Fruit fly (Drosophila melanogaster) whole organism, embryonic: ENCODE results near the gene Rchy1.

Experiments
- Atf6 ChIP-seq: fragments of 200-800 bp; sonication (Bioruptor generic); IDR thresholded peaks from 2 replicates; pipeline ENCODE4 v1.3.6; 2022; ENCODE audit warnings: missing biosample characterization, missing genetic modification characterization
- CG10543 ChIP-seq: fragments of 200-800 bp; sonication (Bioruptor generic); optimal IDR thresholded peaks from 3 replicates; lab custom pipeline; 2017; ENCODE audit warnings: missing biosample characterization, mild to moderate bottlenecking, missing genetic modification characterization, moderate library complexity
- CG11398 ChIP-seq: fragments of 200-800 bp; sonication (Bioruptor generic); optimal IDR thresholded peaks from 2 replicates; lab custom pipeline; 2016; ENCODE audit warnings: missing biosample characterization, missing genetic modification characterization
- CG12071 ChIP-seq: fragments of 200-800 bp; sonication (Bioruptor generic); optimal IDR thresholded peaks from 3 replicates; lab custom pipeline; 2018; ENCODE audit warnings: missing biosample characterization, mild to moderate bottlenecking, missing genetic modification characterization
- CG12391 ChIP-seq: fragments of 200-800 bp; sonication (Bioruptor generic); optimal IDR thresholded peaks from 3 replicates; lab custom pipeline; 2018; ENCODE audit warnings: missing biosample characterization, mild to moderate bottlenecking, missing genetic modification characterization, moderate library complexity
- CG13624 ChIP-seq: fragments of 200-800 bp; sonication (Bioruptor generic); optimal IDR thresholded peaks from 2 replicates; lab custom pipeline; 2016; ENCODE audit warnings: missing biosample characterization, missing genetic modification characterization
- CG14014 ChIP-seq: fragments of 200-800 bp; sonication (Bioruptor generic); IDR thresholded peaks from 2 replicates; pipeline ENCODE4 v1.3.6; 2022; ENCODE audit warnings: missing biosample characterization, missing genetic modification characterization
- CG14441 ChIP-seq: fragments of 200-800 bp; sonication (Bioruptor generic); IDR thresholded peaks from 2 replicates; pipeline ENCODE4 v1.3.6; 2022; ENCODE audit warnings: missing biosample characterization, missing genetic modification characterization
- CG15011 ChIP-seq: fragments of 200-800 bp; sonication (Bioruptor generic); optimal IDR thresholded peaks from 3 replicates; lab custom pipeline; 2018; ENCODE audit warnings: missing biosample characterization, mild to moderate bottlenecking, missing genetic modification characterization
- CG17359 ChIP-seq: fragments of 200-800 bp; sonication (Bioruptor generic); optimal IDR thresholded peaks from 3 replicates; lab custom pipeline; 2018; ENCODE audit warnings: missing biosample characterization, mild to moderate bottlenecking, missing genetic modification characterization, moderate library complexity
- CG18476 ChIP-seq: fragments of 200-800 bp; sonication (Bioruptor generic); optimal IDR thresholded peaks from 2 replicates; lab custom pipeline; 2016; ENCODE audit warnings: missing biosample characterization, mild to moderate bottlenecking, missing genetic modification characterization
- CG18764 ChIP-seq: fragments of 200-800 bp; sonication (Bioruptor generic); optimal IDR thresholded peaks from 3 replicates; lab custom pipeline; 2016; ENCODE audit warnings: missing biosample characterization, missing genetic modification characterization
- CG2120 ChIP-seq: fragments of 200-800 bp; sonication (Bioruptor generic); optimal IDR thresholded peaks from 3 replicates; lab custom pipeline; 2016; ENCODE audit warnings: missing biosample characterization, missing genetic modification characterization
- CG3407 ChIP-seq: fragments of 200-800 bp; sonication (Bioruptor generic); optimal IDR thresholded peaks from 2 replicates; lab custom pipeline; 2018; ENCODE audit warnings: missing biosample characterization, mild to moderate bottlenecking, missing genetic modification characterization
- CG34224 ChIP-seq: fragments of 200-800 bp; sonication (Bioruptor generic); IDR thresholded peaks from 3 replicates; pipeline ENCODE4 v1.3.6; 2022; ENCODE audit warnings: missing biosample characterization, missing genetic modification characterization; ENCODE audit not compliant: partially characterized antibody
- CG3838 ChIP-seq: fragments of 200-800 bp; sonication (Bioruptor generic); optimal IDR thresholded peaks from 3 replicates; lab custom pipeline; 2016; ENCODE audit warnings: missing biosample characterization, missing genetic modification characterization
- CG7987 ChIP-seq: fragments of 200-800 bp; sonication (Bioruptor generic); optimal IDR thresholded peaks from 2 replicates; lab custom pipeline; 2018; ENCODE audit warnings: missing biosample characterization, mild to moderate bottlenecking, missing genetic modification characterization, moderate library complexity
- CG8089 ChIP-seq: fragments of 200-800 bp; sonication (Bioruptor generic); optimal IDR thresholded peaks from 3 replicates; lab custom pipeline; 2016; ENCODE audit warnings: missing biosample characterization, missing genetic modification characterization
- CG8944 ChIP-seq: fragments of 200-800 bp; sonication (Bioruptor generic); optimal IDR thresholded peaks from 3 replicates; lab custom pipeline; 2016; ENCODE audit warnings: missing biosample characterization, missing genetic modification characterization
- Dek ChIP-seq: fragments of 200-800 bp; sonication (Bioruptor generic); optimal IDR thresholded peaks from 3 replicates; lab custom pipeline; 2019; ENCODE audit warnings: missing biosample characterization, mild to moderate bottlenecking, missing genetic modification characterization, moderate library complexity
- E2f2 ChIP-seq: fragments of 200-800 bp; sonication (Bioruptor generic); IDR thresholded peaks from 2 replicates; pipeline ENCODE4 v1.3.6; 2022; ENCODE audit warnings: missing biosample characterization, missing genetic modification characterization
- Fer2 ChIP-seq: fragments of 200-800 bp; sonication (Bioruptor generic); optimal IDR thresholded peaks from 2 replicates; lab custom pipeline; 2018; ENCODE audit warnings: missing biosample characterization, mild to moderate bottlenecking, missing genetic modification characterization, moderate library complexity
- HLH3B ChIP-seq: fragments of 200-800 bp; sonication (Bioruptor generic); IDR thresholded peaks from 2 replicates; pipeline ENCODE4 v1.3.6; 2022; ENCODE audit warnings: missing biosample characterization, missing genetic modification characterization
- Hand ChIP-seq: fragments of 200-800 bp; sonication (Bioruptor generic); optimal IDR thresholded peaks from 2 replicates; lab custom pipeline; 2017; ENCODE audit warnings: mild to moderate bottlenecking, missing biosample characterization, missing genetic modification reagents, missing genetic modification characterization
- Hey ChIP-seq: fragments of 200-800 bp; sonication (Bioruptor generic); optimal IDR thresholded peaks from 3 replicates; lab custom pipeline; 2018; ENCODE audit warnings: missing biosample characterization, mild to moderate bottlenecking, missing genetic modification characterization
- Hsf ChIP-seq: fragments of 200-800 bp; sonication (Bioruptor generic); optimal IDR thresholded peaks from 3 replicates; lab custom pipeline; 2016; ENCODE audit warnings: missing biosample characterization, missing genetic modification characterization
- Max ChIP-seq: fragments of 200-800 bp; sonication (Bioruptor generic); optimal IDR thresholded peaks from 2 replicates; lab custom pipeline; 2016; ENCODE audit warnings: missing biosample characterization, mild to moderate bottlenecking, missing genetic modification characterization
- Neu2 ChIP-seq: fragments of 200-800 bp; sonication (Bioruptor generic); optimal IDR thresholded peaks from 3 replicates; lab custom pipeline; 2016; ENCODE audit warnings: missing biosample characterization, missing genetic modification characterization, borderline replicate concordance
- Six4 ChIP-seq: fragments of 200-800 bp; sonication (Bioruptor generic); optimal IDR thresholded peaks from 2 replicates; lab custom pipeline; 2016; ENCODE audit warnings: missing biosample characterization, missing genetic modification characterization
- Spps ChIP-seq: fragments of 200-800 bp; sonication (Bioruptor generic); optimal IDR thresholded peaks from 2 replicates; lab custom pipeline; 2018; ENCODE audit warnings: missing biosample characterization, mild to moderate bottlenecking, missing genetic modification characterization
- Tbp ChIP-seq: fragments of >200 bp; optimal IDR thresholded peaks from 2 replicates; lab custom pipeline; 2018; ENCODE audit warnings: missing biosample characterization, missing genetic modification characterization
- ash1 ChIP-seq: fragments of 200-800 bp; sonication (Bioruptor generic); optimal IDR thresholded peaks from 2 replicates; lab custom pipeline; 2018; ENCODE audit warnings: missing biosample characterization, mild to moderate bottlenecking, missing genetic modification characterization
- az2 ChIP-seq: fragments of 200-800 bp; sonication (Bioruptor generic); optimal IDR thresholded peaks from 3 replicates; lab custom pipeline; 2016; ENCODE audit warnings: missing biosample characterization, missing genetic modification characterization
- bbx ChIP-seq: fragments of 200-800 bp; sonication (Bioruptor generic); IDR thresholded peaks from 2 replicates; pipeline ENCODE4 v1.3.6; 2022; ENCODE audit warnings: missing biosample characterization, missing genetic modification characterization; ENCODE audit not compliant: partially characterized antibody
- chn ChIP-seq: fragments of 200-800 bp; sonication (Bioruptor generic); optimal IDR thresholded peaks from 2 replicates; lab custom pipeline; 2016; ENCODE audit warnings: missing biosample characterization, missing genetic modification characterization
- ems ChIP-seq: fragments of 200-800 bp; sonication (Bioruptor generic); optimal IDR thresholded peaks from 3 replicates; lab custom pipeline; 2016; ENCODE audit warnings: missing biosample characterization, missing genetic modification characterization
- exex ChIP-seq: fragments of 200-800 bp; sonication (Bioruptor generic); optimal IDR thresholded peaks from 4 replicates; lab custom pipeline; 2018; ENCODE audit warnings: missing biosample characterization, mild to moderate bottlenecking, missing genetic modification characterization, moderate library complexity
- eyg ChIP-seq: fragments of 200-800 bp; sonication (Bioruptor generic); optimal IDR thresholded peaks from 3 replicates; lab custom pipeline; 2016; ENCODE audit warnings: missing biosample characterization, missing genetic modification characterization
- gt ChIP-seq: fragments of 200-800 bp; sonication (Bioruptor generic); IDR thresholded peaks from 2 replicates; pipeline ENCODE4 v1.3.6; 2022; ENCODE audit warnings: missing biosample characterization, missing genetic modification characterization
- insv ChIP-seq, 2 experiments: fragments of 200-800 bp; sonication (Bioruptor generic); optimal IDR thresholded peaks; 3 replicates each; lab custom pipeline; 2016 to 2018; ENCODE audit warnings: missing biosample characterization in 2 of 2, missing genetic modification characterization in 2 of 2
- klu ChIP-seq: fragments of 200-800 bp; sonication (Bioruptor generic); IDR thresholded peaks from 2 replicates; pipeline ENCODE4 v1.3.6; 2022; ENCODE audit warnings: missing biosample characterization, missing genetic modification characterization
- lab ChIP-seq: fragments of 200-800 bp; sonication (Bioruptor generic); optimal IDR thresholded peaks from 3 replicates; lab custom pipeline; 2017; ENCODE audit warnings: missing biosample characterization, missing genetic modification characterization, mild to moderate bottlenecking, moderate library complexity, missing genetic modification reagents
- lov ChIP-seq, 2 experiments: fragments of 200-800 bp in 1 of 2; fragments of >200 bp in 1 of 2; sonication (Bioruptor generic) in 1 of 2; IDR thresholded peaks in 1 of 2; optimal IDR thresholded peaks in 1 of 2; 2 replicates in 1 of 2; 3 replicates in 1 of 2; pipeline versions ENCODE4 v1.3.6 to Lab custom; 2017 to 2022; ENCODE audit warnings: missing biosample characterization in 1 of 2, missing genetic modification characterization in 1 of 2
- nau ChIP-seq: fragments of 200-800 bp; sonication (Bioruptor generic); optimal IDR thresholded peaks from 3 replicates; lab custom pipeline; 2017; ENCODE audit warnings: missing biosample characterization, mild to moderate bottlenecking, missing genetic modification characterization, missing genetic modification reagents
- otp ChIP-seq: fragments of 200-800 bp; sonication (Bioruptor generic); IDR thresholded peaks from 3 replicates; pipeline ENCODE4, ENCODE4 v1.3.6; 2022; ENCODE audit warnings: missing biosample characterization, missing genetic modification characterization
- pan ChIP-seq, 4 experiments: fragments of >200 bp in 3 of 4; fragments of 200-800 bp in 1 of 4; sonication (Bioruptor generic) in 1 of 4; optimal IDR thresholded peaks in 3 of 4; IDR thresholded peaks in 1 of 4; 2 replicates each; pipeline versions ENCODE4 v1.3.6 to Lab custom; 2017 to 2022; ENCODE audit warnings: missing biosample characterization in 2 of 4, missing genetic modification characterization in 2 of 4, mixed read lengths in 1 of 4
- pnt ChIP-seq: fragments of 200-800 bp; sonication (Bioruptor generic); optimal IDR thresholded peaks from 3 replicates; lab custom pipeline; 2016; ENCODE audit warnings: missing biosample characterization, missing genetic modification characterization
- pzg ChIP-seq: fragments of 200-800 bp; sonication (Bioruptor generic); optimal IDR thresholded peaks from 3 replicates; lab custom pipeline; 2018; ENCODE audit warnings: missing biosample characterization, mild to moderate bottlenecking, missing genetic modification characterization, moderate library complexity
- ssp ChIP-seq: fragments of 200-800 bp; sonication (Bioruptor generic); IDR thresholded peaks from 2 replicates; pipeline ENCODE4 v1.3.6; 2022; ENCODE audit warnings: missing biosample characterization, missing genetic modification characterization
- tna ChIP-seq: fragments of 200-800 bp; sonication (Bioruptor generic); IDR thresholded peaks from 2 replicates; pipeline ENCODE4 v1.3.6; 2022; ENCODE audit warnings: missing biosample characterization, missing genetic modification characterization; ENCODE audit not compliant: partially characterized antibody

Rchy1 gene

DNA sequence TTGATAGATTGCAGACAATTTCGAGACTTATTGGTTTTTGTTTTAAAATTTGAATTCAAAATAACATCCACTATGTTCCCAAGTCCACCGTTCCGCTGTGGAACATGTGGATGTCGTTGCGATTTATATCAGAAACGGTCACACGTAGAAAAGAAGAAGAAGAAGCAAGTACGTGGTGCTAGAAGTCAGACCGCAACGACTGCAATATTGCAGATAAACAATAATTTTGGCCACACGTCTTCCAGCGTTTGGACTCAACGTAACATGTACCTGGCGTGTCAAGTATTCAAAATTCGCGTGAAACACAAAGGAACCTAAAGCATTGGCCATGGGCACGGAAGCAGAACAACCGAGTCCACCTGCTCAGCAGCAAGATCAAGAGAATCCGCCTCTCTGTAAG is 41.3 kb downstream of the Rchy1 start, which contains the start of gene Fic (continued):
- TF ChIP-seq eyg (no peak), Hand (GFP tag; lab: Kevin White, UChicago) (no peak), otp (no peak), Max (GFP tag; lab: Kevin White, UChicago) (no peak), ash1 (GFP tag; lab: Kevin White, UChicago) (no peak), az2 (GFP tag; lab: Kevin White, UChicago) (no peak), Fer2 (tag; lab: Kevin White, UChicago) (no peak), CG14441 (no peak), Tbp (GFP tag; lab: Kevin White, UChicago) (no peak), CG13624 (GFP tag; lab: Kevin White, UChicago) (no peak), CG12391 (tag; lab: Kevin White, UChicago) (no peak), CG7987 (GFP tag; lab: Kevin White, UChicago) (no peak), CG8944 (no peak), tna (peak; percentile 28; the same call in 1 of the 2 replicates), insv (GFP tag; optimal IDR thresholded peaks at IDR 0.05; lab: Kevin White, UChicago) (no peak), CG18764 (no peak), nau (no peak), CG15011 (GFP tag; lab: Kevin White, UChicago) (no peak), ems (no peak), CG14014 (no peak), chn (GFP tag; lab: Kevin White, UChicago) (no peak), Six4 (GFP tag; lab: Kevin White, UChicago) (no peak), lab (GFP tag; lab: Kevin White, UChicago) (no peak), E2f2 (GFP tag; lab: Robert Waterston, UW) (peak; percentile 60), CG10543 (GFP tag; lab: Kevin White, UChicago) (no peak), CG3407 (GFP tag; lab: Kevin White, UChicago) (no peak), Hey (no peak), CG11398 (GFP tag; lab: Kevin White, UChicago) (no peak), CG34224 (GFP tag; lab: Robert Waterston, UW) (peak; percentile 22; the same call in 2 of the 3 replicates), CG3838 (GFP tag; lab: Kevin White, UChicago) (no peak), exex (tag; lab: Kevin White, UChicago) (no peak), CG2120 (GFP tag; lab: Kevin White, UChicago) (no peak), pzg (GFP tag; lab: Kevin White, UChicago) (peak; percentile 43), Atf6 (GFP tag; lab: Robert Waterston, UW) (0 out of 2 replicates have a peak, but pooled peaks have one; percentile 18), pan (optimal IDR thresholded peaks at IDR 0.05; lab: Kevin White, UChicago) (no peak), pan (GFP tag; optimal IDR thresholded peaks at IDR 0.05 in 1 of 2, IDR thresholded peaks at IDR 0.05 in 1 of 2) (no peak), CG12071 (GFP tag; lab: Kevin White, UChicago) (no peak), CG8089 (GFP tag; lab: Kevin White, UChicago) (no peak), CG17359 (no peak), klu (GFP tag; lab: Robert Waterston, UW) (no peak), Neu2 (no peak), lov (optimal IDR thresholded peaks at IDR 0.05; lab: Kevin White, UChicago) (no peak), lov (GFP tag; IDR thresholded peaks at IDR 0.05; lab: Robert Waterston, UW) (0 out of 3 replicates have a peak, but pooled peaks have one; percentile 27), bbx (GFP tag; lab: Robert Waterston, UW) (no peak), ssp (GFP tag; lab: Robert Waterston, UW) (no peak), pnt (no peak), gt (no peak), Hsf (GFP tag; lab: Kevin White, UChicago) (no peak), Dek (tag; lab: Kevin White, UChicago) (no peak), Spps (tag; lab: Kevin White, UChicago) (no peak), HLH3B (GFP tag; lab: Robert Waterston, UW) (no peak), CG18476 (GFP tag; lab: Kevin White, UChicago) (no peak)
